Fruit fly (Drosophila melanogaster) whole organism: ENCODE data around the gene AANATL2.

ENCODE experiments used
- CG8478 ChIP-seq: fragments of >200 bp; optimal IDR thresholded peaks from 2 replicates; lab custom pipeline; 2018; ENCODE audit warnings: inconsistent platforms
- Dll ChIP-seq: fragments of >200 bp; optimal IDR thresholded peaks from 2 replicates; lab custom pipeline; 2017
- EcR ChIP-seq, 2 experiments: fragments of >200 bp; optimal IDR thresholded peaks; 2 replicates each; lab custom pipeline; 2017; ENCODE audit warnings: missing biosample characterization in 2 of 2, missing genetic modification characterization in 2 of 2, missing genetic modification reagents in 2 of 2
- pan ChIP-seq: fragments of >200 bp; optimal IDR thresholded peaks from 2 replicates; lab custom pipeline; 2017
- psq ChIP-seq: fragments of >200 bp; optimal IDR thresholded peaks from 2 replicates; lab custom pipeline; 2017
- usp ChIP-seq: fragments of >200 bp; optimal IDR thresholded peaks from 2 replicates; lab custom pipeline; 2017; ENCODE audit warnings: missing biosample characterization, missing genetic modification characterization, mixed read lengths

Gene AANATL2

dm6 chr2L:6291605-6292004, 35.9 kb downstream of the AANATL2 start:
- TF ChIP-seq usp (GFP tag; lab: Kevin White, UChicago), result no peak
- TF ChIP-seq CG8478 (lab: Kevin White, UChicago), result no peak
- no peak for TF ChIP-seq Dll (lab: Kevin White, UChicago)
- TF ChIP-seq psq (lab: Kevin White, UChicago), result no peak
- TF ChIP-seq EcR (GFP tag; optimal IDR thresholded peaks at IDR 0.05; lab: Kevin White, UChicago), result no peak
- TF ChIP-seq pan (lab: Kevin White, UChicago), result no peak

dm6 chr2L:6301616-6302015, 46.0 kb downstream of the AANATL2 start:
- TF ChIP-seq pan (lab: Kevin White, UChicago) (no peak), CG8478 (lab: Kevin White, UChicago) (no peak), Dll (lab: Kevin White, UChicago) (no peak), EcR (GFP tag; optimal IDR thresholded peaks at IDR 0.05; lab: Kevin White, UChicago) (no peak), psq (lab: Kevin White, UChicago) (no peak), usp (GFP tag; lab: Kevin White, UChicago) (no peak)
